Fruit fly (Drosophila melanogaster) whole organism, embryonic: Measurements from ENCODE around the gene Ae2.

Experiments
- Bteb2 ChIP-seq: fragments of 200-800 bp; sonication (Bioruptor generic); optimal IDR thresholded peaks from 2 replicates; lab custom pipeline; 2016; ENCODE audit warnings: missing biosample characterization, missing genetic modification characterization
- CG1024 ChIP-seq: fragments of 200-800 bp; sonication (Bioruptor generic); IDR thresholded peaks from 2 replicates; pipeline ENCODE4 v1.3.6; 2022; ENCODE audit warnings: missing biosample characterization, missing genetic modification characterization
- CG11560 ChIP-seq: fragments of 200-800 bp; sonication (Bioruptor generic); IDR thresholded peaks from 3 replicates; pipeline ENCODE4 v1.3.6; 2022; ENCODE audit warnings: missing biosample characterization, missing genetic modification characterization
- CG12104 ChIP-seq: fragments of 200-800 bp; sonication (Bioruptor generic); optimal IDR thresholded peaks from 3 replicates; lab custom pipeline; 2016; ENCODE audit warnings: missing biosample characterization, missing genetic modification characterization
- CG12155 ChIP-seq: fragments of 200-800 bp; sonication (Bioruptor generic); optimal IDR thresholded peaks from 3 replicates; lab custom pipeline; 2016; ENCODE audit warnings: missing biosample characterization, missing genetic modification characterization
- CG12391 ChIP-seq: fragments of 200-800 bp; sonication (Bioruptor generic); optimal IDR thresholded peaks from 3 replicates; lab custom pipeline; 2018; ENCODE audit warnings: missing biosample characterization, mild to moderate bottlenecking, missing genetic modification characterization, moderate library complexity
- CG12659 ChIP-seq: fragments of 200-800 bp; sonication (Bioruptor generic); optimal IDR thresholded peaks from 3 replicates; lab custom pipeline; 2017; ENCODE audit warnings: mild to moderate bottlenecking, missing biosample characterization, missing genetic modification reagents, missing genetic modification characterization
- CG1602 ChIP-seq: fragments of 200-800 bp; sonication (Bioruptor generic); optimal IDR thresholded peaks from 3 replicates; lab custom pipeline; 2016; ENCODE audit warnings: missing biosample characterization, missing genetic modification characterization
- CG17186 ChIP-seq: fragments of 200-800 bp; sonication (Bioruptor generic); optimal IDR thresholded peaks from 3 replicates; lab custom pipeline; 2017; ENCODE audit warnings: missing biosample characterization, missing genetic modification reagents, missing genetic modification characterization
- CG18599 ChIP-seq: fragments of 200-800 bp; sonication (Bioruptor generic); optimal IDR thresholded peaks from 3 replicates; lab custom pipeline; 2017; ENCODE audit warnings: missing biosample characterization, missing genetic modification characterization, mild to moderate bottlenecking, moderate library complexity, missing genetic modification reagents
- CG2116 ChIP-seq: fragments of 200-800 bp; sonication (Bioruptor generic); optimal IDR thresholded peaks from 3 replicates; lab custom pipeline; 2018; ENCODE audit warnings: missing biosample characterization, mild to moderate bottlenecking, missing genetic modification characterization
- CG2202 ChIP-seq: fragments of 200-800 bp; sonication (Bioruptor generic); optimal IDR thresholded peaks from 2 replicates; lab custom pipeline; 2018; ENCODE audit warnings: missing biosample characterization, mild to moderate bottlenecking, missing genetic modification characterization
- CG3065 ChIP-seq: fragments of 200-800 bp; sonication (Bioruptor generic); optimal IDR thresholded peaks from 2 replicates; lab custom pipeline; 2016; ENCODE audit warnings: missing biosample characterization, missing genetic modification characterization
- CG3163 ChIP-seq: fragments of 200-800 bp; sonication (Bioruptor generic); optimal IDR thresholded peaks from 3 replicates; lab custom pipeline; 2016; ENCODE audit warnings: missing biosample characterization, missing genetic modification characterization
- CG32767 ChIP-seq: fragments of 200-800 bp; sonication (Bioruptor generic); IDR thresholded peaks from 2 replicates; pipeline ENCODE4 v1.3.6; 2022; ENCODE audit warnings: missing biosample characterization, missing genetic modification characterization
- CG34376 ChIP-seq: fragments of 200-800 bp; sonication (Bioruptor generic); optimal IDR thresholded peaks from 2 replicates; lab custom pipeline; 2018; ENCODE audit warnings: missing biosample characterization, mild to moderate bottlenecking, missing genetic modification characterization
- CG4404 ChIP-seq: fragments of 200-800 bp; sonication (Bioruptor generic); IDR thresholded peaks from 2 replicates; pipeline ENCODE4 v1.3.6; 2022; ENCODE audit warnings: missing biosample characterization, missing genetic modification characterization
- CG7839 ChIP-seq: fragments of 200-800 bp; sonication (Bioruptor generic); optimal IDR thresholded peaks from 3 replicates; lab custom pipeline; 2018; ENCODE audit warnings: missing biosample characterization, mild to moderate bottlenecking, missing genetic modification characterization, moderate library complexity
- CG9215 ChIP-seq: fragments of 200-800 bp; sonication (Bioruptor generic); IDR thresholded peaks from 2 replicates; pipeline ENCODE4 v1.3.6; 2022; ENCODE audit warnings: missing biosample characterization, missing genetic modification characterization
- CTCF ChIP-seq: fragments of 200-800 bp; sonication (Bioruptor generic); optimal IDR thresholded peaks from 2 replicates; lab custom pipeline; 2017; ENCODE audit warnings: missing biosample characterization, mild to moderate bottlenecking, missing genetic modification characterization, moderate library complexity
- Deaf1 ChIP-seq: fragments of 200-800 bp; optimal IDR thresholded peaks from 3 replicates; lab custom pipeline; 2019; ENCODE audit warnings: missing biosample characterization, mild to moderate bottlenecking, missing genetic modification characterization, moderate library complexity
- Dip3 ChIP-seq: fragments of 200-800 bp; sonication (Bioruptor generic); optimal IDR thresholded peaks from 3 replicates; lab custom pipeline; 2016; ENCODE audit warnings: missing biosample characterization, missing genetic modification characterization
- Doc2 ChIP-seq: fragments of 200-800 bp; sonication (Bioruptor generic); IDR thresholded peaks from 2 replicates; pipeline ENCODE4 v1.3.6; 2022; ENCODE audit warnings: missing biosample characterization, missing genetic modification characterization
- HLH54F ChIP-seq: fragments of 200-800 bp; sonication (Bioruptor generic); optimal IDR thresholded peaks from 3 replicates; lab custom pipeline; 2016; ENCODE audit warnings: missing biosample characterization, missing genetic modification characterization
- Hey ChIP-seq: fragments of 200-800 bp; sonication (Bioruptor generic); optimal IDR thresholded peaks from 3 replicates; lab custom pipeline; 2018; ENCODE audit warnings: missing biosample characterization, mild to moderate bottlenecking, missing genetic modification characterization
- Hr78 ChIP-seq, 2 experiments: fragments of 200-800 bp in 1 of 2; fragments of >200 bp in 1 of 2; sonication (Bioruptor generic) in 1 of 2; optimal IDR thresholded peaks; 2 replicates each; lab custom pipeline; 2017 to 2019; ENCODE audit warnings: missing biosample characterization in 2 of 2, missing genetic modification characterization in 2 of 2, mild to moderate bottlenecking in 1 of 2, moderate library complexity in 1 of 2
- Med ChIP-seq: fragments of 200-800 bp; sonication (Bioruptor generic); peaks from one replicate; lab custom pipeline; 2016; ENCODE audit warnings: missing biosample characterization, missing genetic modification characterization, mild to moderate bottlenecking, inconsistent platforms, moderate library complexity
- Myb ChIP-seq: fragments of 200-800 bp; sonication (Bioruptor generic); optimal IDR thresholded peaks from 2 replicates; lab custom pipeline; 2016; ENCODE audit warnings: missing biosample characterization, missing genetic modification characterization
- NfI ChIP-seq: fragments of 200-800 bp; sonication (Bioruptor generic); optimal IDR thresholded peaks from 3 replicates; lab custom pipeline; 2018; ENCODE audit warnings: missing biosample characterization, mild to moderate bottlenecking, missing genetic modification characterization, moderate library complexity
- Ptx1 ChIP-seq: fragments of 200-800 bp; sonication (Bioruptor generic); IDR thresholded peaks from 2 replicates; pipeline ENCODE4 v1.3.6; 2022; ENCODE audit warnings: missing biosample characterization, missing genetic modification characterization
- Rfx ChIP-seq: fragments of 200-800 bp; sonication (Bioruptor generic); IDR thresholded peaks from 2 replicates; pipeline ENCODE4 v1.3.6; 2022; ENCODE audit warnings: missing biosample characterization, missing genetic modification characterization
- Vsx1 ChIP-seq: fragments of 200-800 bp; sonication (Bioruptor generic); optimal IDR thresholded peaks from 2 replicates; lab custom pipeline; 2017; ENCODE audit warnings: missing biosample characterization, mild to moderate bottlenecking, missing genetic modification characterization, missing genetic modification reagents
- YL-1 ChIP-seq: fragments of 200-800 bp; sonication (Bioruptor generic); optimal IDR thresholded peaks from 3 replicates; lab custom pipeline; 2017; ENCODE audit warnings: missing biosample characterization, mild to moderate bottlenecking, missing genetic modification characterization
- ap ChIP-seq: fragments of 200-800 bp; sonication (Bioruptor generic); IDR thresholded peaks from 2 replicates; pipeline ENCODE4 v1.3.6; 2022; ENCODE audit warnings: missing biosample characterization, missing genetic modification characterization
- caup ChIP-seq: fragments of 200-800 bp; sonication (Bioruptor generic); optimal IDR thresholded peaks from 3 replicates; lab custom pipeline; 2017; ENCODE audit warnings: missing biosample characterization, mild to moderate bottlenecking, missing genetic modification characterization, moderate library complexity; ENCODE audit not compliant: severe bottlenecking
- ci ChIP-seq: fragments of 200-800 bp; sonication (Bioruptor generic); IDR thresholded peaks from 3 replicates; pipeline ENCODE4 v1.3.6; 2022; ENCODE audit warnings: missing biosample characterization, missing genetic modification characterization
- danr ChIP-seq: fragments of 200-800 bp; sonication (Bioruptor generic); IDR thresholded peaks from 2 replicates; pipeline ENCODE4 v1.3.6; 2022; ENCODE audit warnings: missing biosample characterization, missing genetic modification characterization
- grau ChIP-seq: fragments of 200-800 bp; optimal IDR thresholded peaks from 3 replicates; lab custom pipeline; 2019; ENCODE audit warnings: missing biosample characterization, mild to moderate bottlenecking, missing genetic modification characterization, moderate library complexity
- hb ChIP-seq: fragments of 200-800 bp; sonication (Bioruptor generic); IDR thresholded peaks from 3 replicates; pipeline ENCODE4 v1.3.6; 2022; ENCODE audit warnings: missing biosample characterization, missing genetic modification characterization; ENCODE audit not compliant: partially characterized antibody
- kah ChIP-seq: fragments of 200-800 bp; sonication (Bioruptor generic); optimal IDR thresholded peaks from 2 replicates; lab custom pipeline; 2018; ENCODE audit warnings: missing biosample characterization, mild to moderate bottlenecking, missing genetic modification characterization
- knrl ChIP-seq: fragments of 200-800 bp; sonication (Bioruptor generic); IDR thresholded peaks from 3 replicates; pipeline ENCODE4 v1.3.6; 2022; ENCODE audit warnings: missing biosample characterization, missing genetic modification characterization; ENCODE audit not compliant: partially characterized antibody
- lab ChIP-seq: fragments of 200-800 bp; sonication (Bioruptor generic); optimal IDR thresholded peaks from 3 replicates; lab custom pipeline; 2017; ENCODE audit warnings: missing biosample characterization, missing genetic modification characterization, mild to moderate bottlenecking, moderate library complexity, missing genetic modification reagents
- lmd ChIP-seq: fragments of 200-800 bp; sonication (Bioruptor generic); IDR thresholded peaks from 2 replicates; pipeline ENCODE4 v1.3.6; 2022; ENCODE audit warnings: missing biosample characterization, missing genetic modification characterization
- nerfin-2 ChIP-seq: fragments of 200-800 bp; sonication (Bioruptor generic); IDR thresholded peaks from 2 replicates; pipeline ENCODE4 v1.3.6; 2022; ENCODE audit warnings: missing biosample characterization, missing genetic modification characterization; ENCODE audit not compliant: partially characterized antibody
- pzg ChIP-seq: fragments of 200-800 bp; sonication (Bioruptor generic); optimal IDR thresholded peaks from 3 replicates; lab custom pipeline; 2018; ENCODE audit warnings: missing biosample characterization, mild to moderate bottlenecking, missing genetic modification characterization, moderate library complexity
- rib ChIP-seq: fragments of 200-800 bp; sonication (Bioruptor generic); IDR thresholded peaks from 2 replicates; pipeline ENCODE4 v1.3.6; 2022; ENCODE audit warnings: missing biosample characterization, missing genetic modification characterization
- sug ChIP-seq: fragments of 200-800 bp; optimal IDR thresholded peaks from 2 replicates; lab custom pipeline; 2019; ENCODE audit warnings: missing biosample characterization, mild to moderate bottlenecking, missing genetic modification characterization, moderate library complexity
- zen ChIP-seq: fragments of 200-800 bp; sonication (Bioruptor generic); optimal IDR thresholded peaks from 3 replicates; lab custom pipeline; 2018; ENCODE audit warnings: missing biosample characterization, mild to moderate bottlenecking, missing genetic modification characterization, moderate library complexity
- zen2 ChIP-seq: fragments of 200-800 bp; sonication (Bioruptor generic); IDR thresholded peaks from 3 replicates; pipeline ENCODE4 v1.3.6; 2022; ENCODE audit warnings: missing biosample characterization, missing genetic modification characterization; ENCODE audit not compliant: partially characterized antibody
- zfh1 ChIP-seq: fragments of 200-800 bp; sonication (Bioruptor generic); IDR thresholded peaks from 3 replicates; pipeline ENCODE4 v1.3.6; 2022; ENCODE audit warnings: missing biosample characterization, missing genetic modification characterization

The Ae2 gene

dm6 chr3L:9729795-9730421, 33.4 kb upstream of the Ae2 start, which contains the start of gene ATPsynB (continued):
- peak; percentile 61 for TF ChIP-seq sug
- no peak for TF ChIP-seq lmd (GFP tag; lab: Robert Waterston, UW)
- TF ChIP-seq Dip3 (GFP tag; lab: Kevin White, UChicago): no peak
- peak; percentile 46 for TF ChIP-seq CTCF (GFP tag; lab: Kevin White, UChicago)
- peak; percentile 19 for TF ChIP-seq CG34376 (GFP tag; lab: Kevin White, UChicago)
- TF ChIP-seq CG4404 (GFP tag; lab: Robert Waterston, UW): no peak
- TF ChIP-seq Deaf1 (tag; lab: Kevin White, UChicago): no peak
- no peak for TF ChIP-seq lab (GFP tag; lab: Kevin White, UChicago)
- TF ChIP-seq Hey (tag; lab: Kevin White, UChicago): no peak
- TF ChIP-seq Doc2 (GFP tag; lab: Robert Waterston, UW): no peak
- no peak for TF ChIP-seq zen2 (GFP tag; lab: Robert Waterston, UW)
- peak; percentile 89 for TF ChIP-seq Med (GFP tag; lab: Kevin White, UChicago)
- TF ChIP-seq Hr78 (GFP tag; optimal IDR thresholded peaks at IDR 0.05; lab: Kevin White, UChicago): no peak
- no peak for TF ChIP-seq CG18599 (GFP tag; lab: Kevin White, UChicago)
- peak; percentile 35 for TF ChIP-seq caup (GFP tag; lab: Kevin White, UChicago)
- peak; percentile 97 for TF ChIP-seq YL-1 (GFP tag; lab: Kevin White, UChicago)
- TF ChIP-seq ap (GFP tag; lab: Robert Waterston, UW): no peak
- TF ChIP-seq Vsx1 (GFP tag; lab: Kevin White, UChicago): no peak
- TF ChIP-seq Rfx (GFP tag; lab: Robert Waterston, UW): peak; percentile 57
- TF ChIP-seq zen (tag; lab: Kevin White, UChicago): no peak
- TF ChIP-seq Bteb2 (GFP tag; lab: Kevin White, UChicago): no peak
- TF ChIP-seq CG12104 (GFP tag; lab: Kevin White, UChicago): no peak
- TF ChIP-seq CG12391 (tag; lab: Kevin White, UChicago): peak; percentile 35
- TF ChIP-seq nerfin-2 (GFP tag; lab: Robert Waterston, UW): no peak
- no peak for TF ChIP-seq Ptx1 (GFP tag; lab: Robert Waterston, UW)
- TF ChIP-seq CG3163 (GFP tag; lab: Kevin White, UChicago): no peak
- 0 out of 3 replicates have a peak, but pooled peaks have one; percentile 34 for TF ChIP-seq ci (GFP tag; lab: Robert Waterston, UW)
- TF ChIP-seq CG17186 (GFP tag; lab: Kevin White, UChicago): peak; percentile 51
- TF ChIP-seq CG1602: no peak
- TF ChIP-seq Myb: peak; percentile 50
- TF ChIP-seq CG3065 (GFP tag; lab: Kevin White, UChicago): no peak
- no peak for TF ChIP-seq hb
- TF ChIP-seq CG32767 (GFP tag; lab: Robert Waterston, UW): no peak
- TF ChIP-seq knrl: peak; percentile 32; the same call in 1 of the 3 replicates
- TF ChIP-seq CG7839 (tag; lab: Kevin White, UChicago): no peak
- no peak for TF ChIP-seq CG9215 (GFP tag; lab: Robert Waterston, UW)
- no peak for TF ChIP-seq grau (tag; lab: Kevin White, UChicago)
- no peak for TF ChIP-seq CG2202
- TF ChIP-seq HLH54F (GFP tag; lab: Kevin White, UChicago): no peak
- TF ChIP-seq CG12155 (GFP tag; lab: Kevin White, UChicago): peak; percentile 39
- no peak for TF ChIP-seq kah
- TF ChIP-seq CG2116: peak; percentile 35
- TF ChIP-seq CG12659 (GFP tag; lab: Kevin White, UChicago): peak; percentile 72
- TF ChIP-seq danr (GFP tag; lab: Robert Waterston, UW): no peak
- TF ChIP-seq CG1024: 0 out of 2 replicates have a peak, but pooled peaks have one; percentile 9
- no peak; the same call in 1 of the 2 replicates for TF ChIP-seq rib (GFP tag; lab: Robert Waterston, UW)
- no peak for TF ChIP-seq zfh1 (GFP tag; lab: Robert Waterston, UW)
- TF ChIP-seq NfI (GFP tag; lab: Kevin White, UChicago): peak; percentile 39
- no peak for TF ChIP-seq CG11560 (tag; lab: Robert Waterston, UW)
- peak; percentile 87 for TF ChIP-seq pzg (GFP tag; lab: Kevin White, UChicago)
